Worm (Caenorhabditis elegans) whole organism, late embryonic: ENCODE results near the gene twk-11.

Source experiments
- F13H6.1 ChIP-seq: sonication (generic microtip); optimal IDR thresholded peaks from 2 replicates; lab custom pipeline; 2016; ENCODE audit warnings: missing genetic modification characterization, missing compliant biosample characterization
- Y22D7AL.16 ChIP-seq: sonication (generic microtip); optimal IDR thresholded peaks from 2 replicates; lab custom pipeline; 2016; ENCODE audit warnings: missing genetic modification characterization, missing compliant biosample characterization
- ahr-1 ChIP-seq: sonication (generic microtip); optimal IDR thresholded peaks from 2 replicates; lab custom pipeline; 2016; ENCODE audit warnings: missing genetic modification characterization, missing compliant biosample characterization
- ama-1 ChIP-seq: fragments of 150-350 bp; optimal IDR thresholded peaks from 2 replicates; lab custom pipeline; 2014
- ceh-18 ChIP-seq: sonication (generic microtip); optimal IDR thresholded peaks from 2 replicates; lab custom pipeline; 2016; ENCODE audit warnings: missing genetic modification characterization, missing compliant biosample characterization
- ceh-22 ChIP-seq: sonication (generic microtip); optimal IDR thresholded peaks from 2 replicates; lab custom pipeline; 2017; ENCODE audit warnings: missing biosample characterization, missing genetic modification characterization
- ceh-31 ChIP-seq: sonication (generic microtip); optimal IDR thresholded peaks from 2 replicates; lab custom pipeline; 2016; ENCODE audit warnings: missing genetic modification characterization, missing compliant biosample characterization
- ceh-48 ChIP-seq: sonication (generic microtip); optimal IDR thresholded peaks from 2 replicates; lab custom pipeline; 2016; ENCODE audit warnings: missing genetic modification characterization, inconsistent platforms, missing compliant biosample characterization
- ceh-6 ChIP-seq: fragments of 200-800 bp; sonication (Bioruptor generic); optimal IDR thresholded peaks from 2 replicates; lab custom pipeline; 2018; ENCODE audit warnings: mild to moderate bottlenecking, missing genetic modification characterization, missing compliant biosample characterization
- dmd-4 ChIP-seq: sonication (generic microtip); optimal IDR thresholded peaks from 2 replicates; lab custom pipeline; 2016; ENCODE audit warnings: borderline replicate concordance, missing genetic modification characterization, missing compliant biosample characterization
- elt-2 ChIP-seq: sonication (generic microtip); optimal IDR thresholded peaks from 2 replicates; lab custom pipeline; 2016; ENCODE audit warnings: missing genetic modification reagents, missing genetic modification characterization, missing compliant biosample characterization
- elt-4 ChIP-seq: sonication (generic microtip); optimal IDR thresholded peaks from 2 replicates; lab custom pipeline; 2016; ENCODE audit warnings: missing genetic modification characterization, missing compliant biosample characterization
- ets-4 ChIP-seq: sonication (generic microtip); optimal IDR thresholded peaks from 2 replicates; lab custom pipeline; 2016; ENCODE audit warnings: missing genetic modification characterization, missing compliant biosample characterization
- eyg-1 ChIP-seq: sonication (generic microtip); optimal IDR thresholded peaks from 2 replicates; lab custom pipeline; 2016; ENCODE audit warnings: missing genotype, missing genetic modification characterization, missing compliant biosample characterization
- fax-1 ChIP-seq: sonication (generic microtip); optimal IDR thresholded peaks from 2 replicates; lab custom pipeline; 2016; ENCODE audit warnings: missing genotype, missing genetic modification characterization, missing compliant biosample characterization
- fkh-6 ChIP-seq: sonication (generic microtip); optimal IDR thresholded peaks from 2 replicates; lab custom pipeline; 2016; ENCODE audit warnings: missing genetic modification characterization, missing compliant biosample characterization
- gmeb-2 ChIP-seq: sonication (generic microtip); optimal IDR thresholded peaks from 2 replicates; lab custom pipeline; 2016; ENCODE audit warnings: missing genetic modification characterization, inconsistent platforms, missing compliant biosample characterization
- hlh-8 ChIP-seq: sonication (generic microtip); optimal IDR thresholded peaks from 2 replicates; lab custom pipeline; 2016; ENCODE audit warnings: missing genotype, missing genetic modification characterization, missing compliant biosample characterization
- lim-6 ChIP-seq: sonication (generic microtip); optimal IDR thresholded peaks from 2 replicates; lab custom pipeline; 2016; ENCODE audit warnings: missing genetic modification characterization, missing compliant biosample characterization
- nfya-1 ChIP-seq: sonication (generic microtip); optimal IDR thresholded peaks from 2 replicates; lab custom pipeline; 2017; ENCODE audit warnings: missing genetic modification characterization, mild to moderate bottlenecking, missing compliant biosample characterization, antibody characterized with exemption, moderate library complexity
- pag-3 ChIP-seq: sonication (generic microtip); optimal IDR thresholded peaks from 2 replicates; lab custom pipeline; 2016; ENCODE audit warnings: missing compliant biosample characterization, missing genetic modification characterization, borderline replicate concordance
- pat-9 ChIP-seq: fragments of 200-800 bp; sonication (Bioruptor generic); optimal IDR thresholded peaks from 2 replicates; lab custom pipeline; 2018; ENCODE audit warnings: mild to moderate bottlenecking, missing genetic modification characterization, moderate library complexity, missing compliant biosample characterization
- pha-2 ChIP-seq: sonication (generic microtip); optimal IDR thresholded peaks from 2 replicates; lab custom pipeline; 2017; ENCODE audit warnings: mild to moderate bottlenecking, missing genetic modification characterization, missing compliant biosample characterization
- pha-4 ChIP-seq: fragments of 150-350 bp; optimal IDR thresholded peaks from 2 replicates; lab custom pipeline; 2018; ENCODE audit warnings: missing biosample characterization, missing genetic modification reagents, missing genetic modification characterization
- pqm-1 ChIP-seq: sonication (generic microtip); optimal IDR thresholded peaks from 2 replicates; lab custom pipeline; 2016; ENCODE audit warnings: missing genetic modification characterization, missing compliant biosample characterization
- pros-1 ChIP-seq: fragments of 150-350 bp; optimal IDR thresholded peaks from 2 replicates; lab custom pipeline; 2014; ENCODE audit warnings: missing biosample characterization, missing genetic modification reagents, missing genetic modification characterization
- sox-2 ChIP-seq: fragments of 200-800 bp; sonication (Bioruptor generic); IDR thresholded peaks from 2 replicates; pipeline ENCODE4 v1.3.6; 2022; ENCODE audit warnings: missing genetic modification reagents, missing genetic modification characterization, missing compliant biosample characterization
- sox-4 ChIP-seq: sonication (generic microtip); optimal IDR thresholded peaks from 2 replicates; lab custom pipeline; 2017; ENCODE audit warnings: mild to moderate bottlenecking, missing genetic modification characterization, inconsistent platforms, missing compliant biosample characterization
- syd-9 ChIP-seq: sonication (generic microtip); optimal IDR thresholded peaks from 2 replicates; lab custom pipeline; 2016; ENCODE audit warnings: mild to moderate bottlenecking, missing genetic modification characterization, moderate library complexity, missing compliant biosample characterization
- tbx-2 ChIP-seq: sonication (generic microtip); optimal IDR thresholded peaks from 2 replicates; lab custom pipeline; 2016; ENCODE audit warnings: missing genetic modification characterization, missing compliant biosample characterization
- ttx-3 ChIP-seq: sonication (generic microtip); optimal IDR thresholded peaks from 2 replicates; lab custom pipeline; 2016; ENCODE audit warnings: missing genetic modification reagents, missing genetic modification characterization, missing compliant biosample characterization
- unc-55 ChIP-seq: sonication (generic microtip); optimal IDR thresholded peaks from 2 replicates; lab custom pipeline; 2017; ENCODE audit warnings: missing biosample characterization, missing genetic modification reagents, missing genetic modification characterization
- unc-86 ChIP-seq: sonication (generic microtip); optimal IDR thresholded peaks from 2 replicates; lab custom pipeline; 2016; ENCODE audit warnings: missing genetic modification characterization, missing compliant biosample characterization
- zip-5 ChIP-seq: sonication (generic microtip); optimal IDR thresholded peaks from 2 replicates; lab custom pipeline; 2016; ENCODE audit warnings: missing genetic modification characterization, missing compliant biosample characterization
- ztf-16 ChIP-seq: sonication (generic microtip); optimal IDR thresholded peaks from 2 replicates; lab custom pipeline; 2017; ENCODE audit warnings: missing genetic modification characterization, missing compliant biosample characterization

Gene twk-11

ce11 chrV:7007307-7007706, 29.1 kb downstream of the twk-11 start, which contains the start of gene drd-10:
TSS of gene drd-10 (plus strand) at chrV:7007607.
- TF ChIP-seq pha-4 (tag; lab: Kevin White, UChicago) (no peak), pqm-1 (tag; lab: Kevin White, UChicago) (no peak), pros-1 (tag; lab: Kevin White, UChicago) (no peak), nfya-1 (tag; lab: Kevin White, UChicago) (no peak), fkh-6 (tag; lab: Kevin White, UChicago) (no peak), pag-3 (tag; lab: Kevin White, UChicago) (no peak), lim-6 (tag; lab: Kevin White, UChicago) (no peak), ztf-16 (tag; lab: Kevin White, UChicago) (no peak), ets-4 (tag; lab: Kevin White, UChicago) (no peak), Y22D7AL.16 (no peak), hlh-8 (tag; lab: Kevin White, UChicago) (no peak), sox-4 (no peak)

DNA sequence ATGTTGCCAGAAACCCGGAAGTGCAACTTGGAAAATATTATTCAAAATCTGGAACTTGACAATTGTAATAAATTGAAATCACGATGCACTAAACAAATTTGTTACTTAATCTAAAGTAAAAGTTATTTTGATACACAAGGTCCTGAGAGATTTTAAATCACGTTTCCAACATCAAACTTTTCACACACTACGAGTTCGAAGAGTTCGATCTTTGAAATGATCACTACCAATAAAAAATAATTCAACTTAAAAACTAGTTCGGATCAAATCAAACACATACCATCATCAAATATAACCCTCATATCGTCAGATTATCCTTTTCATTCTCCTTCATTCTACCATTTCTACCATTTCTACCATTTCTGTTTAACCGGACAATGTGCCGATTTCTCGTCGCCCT, 30.4 kb downstream of the twk-11 start, which contains the start of gene spig-10:
Gene spig-10, plus strand, starts transcription at position 301 of the 400 bp plus-strand sequence.
- TF ChIP-seq unc-55 (no peak), hlh-8 (tag; lab: Kevin White, UChicago) (no peak), ama-1 (lab: Kevin White, UChicago) (no peak), zip-5 (tag; lab: Kevin White, UChicago) (no peak), ahr-1 (tag; lab: Kevin White, UChicago) (no peak), sox-2 (GFP tag; lab: Robert Waterston, UW) (no peak), elt-4 (tag; lab: Kevin White, UChicago) (no peak), pqm-1 (tag; lab: Kevin White, UChicago) (no peak), elt-2 (tag; lab: Kevin White, UChicago) (no peak), ceh-22 (tag; lab: Kevin White, UChicago) (no peak), fax-1 (tag; lab: Kevin White, UChicago) (no peak), pha-2 (no peak), nfya-1 (tag; lab: Kevin White, UChicago) (no peak), dmd-4 (tag; lab: Kevin White, UChicago) (no peak), unc-86 (tag; lab: Kevin White, UChicago) (no peak)

ce11 chrV:7003850-7004249, 32.5 kb downstream of the twk-11 start, which contains the start of gene srab-4:
TSS of gene srab-4 (plus strand) at chrV:7004150.
- no peak for TF ChIP-seq pat-9 (tag; lab: Kevin White, UChicago)
- TF ChIP-seq ama-1 (lab: Kevin White, UChicago): no peak
- no peak for TF ChIP-seq ahr-1 (tag; lab: Kevin White, UChicago)
- no peak for TF ChIP-seq ceh-18 (tag; lab: Kevin White, UChicago)
- TF ChIP-seq, all 69 proteins: peak for 0

DNA sequence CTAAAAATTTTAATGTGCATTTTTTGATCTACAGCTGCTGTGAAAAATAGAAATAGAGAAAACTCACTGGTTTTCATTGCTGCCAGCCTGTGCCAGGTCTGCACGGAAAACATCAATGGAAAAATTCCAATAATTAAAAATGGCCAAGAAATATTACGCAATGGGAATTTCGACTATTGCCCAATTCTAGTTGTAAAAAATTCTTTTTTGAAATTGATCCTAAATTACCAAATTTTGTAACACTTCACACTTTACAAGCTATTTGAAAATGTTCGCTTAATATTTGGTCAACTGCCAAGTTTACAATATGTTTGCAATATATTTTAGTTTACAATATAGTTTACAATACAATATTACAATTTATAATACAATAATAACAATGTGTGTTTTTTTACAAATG, 35.6 kb downstream of the twk-11 start:
- no peak for TF ChIP-seq eyg-1 (tag; lab: Kevin White, UChicago)
- TF ChIP-seq ceh-31 (tag; lab: Kevin White, UChicago): no peak
- TF ChIP-seq Y22D7AL.16: no peak
- TF ChIP-seq gmeb-2 (tag; lab: Kevin White, UChicago): no peak
- TF ChIP-seq ceh-18 (tag; lab: Kevin White, UChicago): no peak
- TF ChIP-seq ceh-48 (tag; lab: Kevin White, UChicago): no peak
- no peak for TF ChIP-seq tbx-2 (tag; lab: Kevin White, UChicago)
- no peak for TF ChIP-seq ttx-3 (tag; lab: Kevin White, UChicago)
- TF ChIP-seq hlh-8 (tag; lab: Kevin White, UChicago): no peak
- no peak for TF ChIP-seq dmd-4 (tag; lab: Kevin White, UChicago)
- no peak for TF ChIP-seq ets-4 (tag; lab: Kevin White, UChicago)
- no peak for TF ChIP-seq syd-9
- TF ChIP-seq ceh-6: no peak
- TF ChIP-seq sox-4: no peak
- TF ChIP-seq F13H6.1 (tag; lab: Kevin White, UChicago): no peak
- TF ChIP-seq, all 69 proteins: peak for 0
